Worm (Caenorhabditis elegans) whole organism, early embryonic: ENCODE data around the gene nuc-1.

ENCODE experiments used
- ama-1 ChIP-seq: fragments of 150-350 bp; optimal IDR thresholded peaks from 2 replicates; lab custom pipeline; 2014
- ceh-36 ChIP-seq: sonication (generic microtip); optimal IDR thresholded peaks from 2 replicates; lab custom pipeline; 2016; ENCODE audit warnings: missing genetic modification characterization, inconsistent platforms, missing compliant biosample characterization
- hmg-4 ChIP-seq: fragments of 200-800 bp; sonication (Bioruptor generic); optimal IDR thresholded peaks from 2 replicates; lab custom pipeline; 2018; ENCODE audit warnings: mild to moderate bottlenecking, missing genetic modification characterization, missing compliant biosample characterization
- hnd-1 ChIP-seq: sonication (generic microtip); optimal IDR thresholded peaks from 2 replicates; lab custom pipeline; 2016; ENCODE audit warnings: missing genetic modification characterization, missing compliant biosample characterization
- pes-1 ChIP-seq: fragments of 200-800 bp; sonication (Bioruptor generic); IDR thresholded peaks from 2 replicates; pipeline ENCODE4 v1.3.6; 2022; ENCODE audit warnings: missing genetic modification reagents, missing genetic modification characterization, missing compliant biosample characterization

ce11 chrX:9546640-9547039 is 6.9 kb downstream of the nuc-1 start:
- TF ChIP-seq hnd-1 (no peak), hmg-4 (GFP tag; lab: Kevin White, UChicago) (no peak), pes-1 (no peak), ceh-36 (tag; lab: Kevin White, UChicago) (no peak), ama-1 (no peak)
